Worm (Caenorhabditis elegans) whole organism, mixed stage, embryonic: ENCODE results near the gene ufd-1.

Experiments used
- M03D4.4 ChIP-seq: sonication (generic microtip); optimal IDR thresholded peaks from 2 replicates; lab custom pipeline; 2017; ENCODE audit warnings: mild to moderate bottlenecking, missing genetic modification characterization, missing compliant biosample characterization
- bed-3 ChIP-seq: fragments of 200-800 bp; sonication (Bioruptor generic); optimal IDR thresholded peaks from 3 replicates; lab custom pipeline; 2018; ENCODE audit warnings: mild to moderate bottlenecking, missing genetic modification characterization, moderate library complexity, missing compliant biosample characterization
- blmp-1 ChIP-seq: fragments of 150-350 bp; optimal IDR thresholded peaks from 2 replicates; lab custom pipeline; 2014; ENCODE audit warnings: missing biosample characterization, missing genetic modification characterization
- ceh-39 ChIP-seq: fragments of 150-350 bp; optimal IDR thresholded peaks from 2 replicates; lab custom pipeline; 2014; ENCODE audit warnings: missing biosample characterization, missing genetic modification characterization
- ceh-83 ChIP-seq: fragments of 200-800 bp; sonication (Bioruptor generic); optimal IDR thresholded peaks from 2 replicates; lab custom pipeline; 2018; ENCODE audit warnings: mild to moderate bottlenecking, missing genetic modification characterization, missing compliant biosample characterization
- ces-1 ChIP-seq: fragments of 150-350 bp; optimal IDR thresholded peaks from 2 replicates; lab custom pipeline; 2014; ENCODE audit warnings: missing biosample characterization, missing genetic modification reagents, missing genetic modification characterization
- cnd-1 ChIP-seq: fragments of 200-800 bp; sonication (Bioruptor generic); optimal IDR thresholded peaks from 2 replicates; lab custom pipeline; 2018; ENCODE audit warnings: mild to moderate bottlenecking, missing genetic modification characterization, missing compliant biosample characterization
- elt-1 ChIP-seq: sonication (generic microtip); optimal IDR thresholded peaks from 2 replicates; lab custom pipeline; 2017; ENCODE audit warnings: missing genetic modification characterization, mild to moderate bottlenecking, missing compliant biosample characterization, antibody characterized with exemption, moderate library complexity, borderline replicate concordance; ENCODE audit not compliant: insufficient read depth
- elt-3 ChIP-seq: fragments of 150-350 bp; optimal IDR thresholded peaks from 2 replicates; lab custom pipeline; 2014; ENCODE audit warnings: missing biosample characterization, missing genetic modification characterization
- flh-1 ChIP-seq: fragments of 200-800 bp; sonication (Bioruptor generic); optimal IDR thresholded peaks from 2 replicates; lab custom pipeline; 2018; ENCODE audit warnings: mild to moderate bottlenecking, missing genetic modification characterization, moderate library complexity, missing compliant biosample characterization
- ham-2 ChIP-seq: fragments of 200-800 bp; sonication (Bioruptor generic); optimal IDR thresholded peaks from 2 replicates; lab custom pipeline; 2018; ENCODE audit warnings: mild to moderate bottlenecking, missing genetic modification characterization, missing compliant biosample characterization
- hlh-1 ChIP-seq: fragments of 150-350 bp; optimal IDR thresholded peaks from 2 replicates; lab custom pipeline; 2014; ENCODE audit warnings: missing biosample characterization, missing genetic modification reagents, missing genetic modification characterization
- lin-13 ChIP-seq: fragments of 150-350 bp; optimal IDR thresholded peaks from 2 replicates; lab custom pipeline; 2014; ENCODE audit warnings: missing biosample characterization, missing genetic modification characterization
- lin-32 ChIP-seq: fragments of 200-800 bp; sonication (Bioruptor generic); optimal IDR thresholded peaks from 2 replicates; lab custom pipeline; 2018; ENCODE audit warnings: mild to moderate bottlenecking, missing genetic modification characterization, missing compliant biosample characterization
- lsy-2 ChIP-seq: fragments of 150-350 bp; optimal IDR thresholded peaks from 2 replicates; lab custom pipeline; 2014; ENCODE audit warnings: missing biosample characterization, missing genetic modification characterization
- mab-5 ChIP-seq: fragments of 150-350 bp; optimal IDR thresholded peaks from 2 replicates; lab custom pipeline; 2014; ENCODE audit warnings: missing biosample characterization, missing genetic modification characterization
- mep-1 ChIP-seq: fragments of 150-350 bp; optimal IDR thresholded peaks from 2 replicates; lab custom pipeline; 2017; ENCODE audit warnings: missing biosample characterization, missing genetic modification reagents, missing genetic modification characterization, inconsistent platforms
- nhr-12 ChIP-seq: fragments of 150-350 bp; optimal IDR thresholded peaks from 2 replicates; lab custom pipeline; 2014; ENCODE audit warnings: missing biosample characterization, missing genetic modification characterization
- nhr-2 ChIP-seq: fragments of 150-350 bp; optimal IDR thresholded peaks from 2 replicates; lab custom pipeline; 2014; ENCODE audit warnings: missing biosample characterization, missing genetic modification characterization
- nhr-237 ChIP-seq: fragments of 150-350 bp; optimal IDR thresholded peaks from 2 replicates; lab custom pipeline; 2014; ENCODE audit warnings: missing biosample characterization, missing genetic modification characterization
- nhr-28 ChIP-seq: fragments of 150-350 bp; optimal IDR thresholded peaks from 2 replicates; lab custom pipeline; 2014; ENCODE audit warnings: missing biosample characterization, missing genetic modification characterization
- nhr-76 ChIP-seq: sonication (generic microtip); optimal IDR thresholded peaks from 2 replicates; lab custom pipeline; 2017; ENCODE audit warnings: missing biosample characterization, missing genetic modification characterization
- sem-2 ChIP-seq: fragments of 200-800 bp; sonication (Bioruptor generic); optimal IDR thresholded peaks from 2 replicates; lab custom pipeline; 2018; ENCODE audit warnings: mild to moderate bottlenecking, missing genetic modification characterization, missing compliant biosample characterization
- snpc-4 ChIP-seq: fragments of 150-350 bp; optimal IDR thresholded peaks from 2 replicates; lab custom pipeline; 2014; ENCODE audit warnings: missing biosample characterization, missing genetic modification characterization
- sptf-1 ChIP-seq: sonication (generic microtip); optimal IDR thresholded peaks from 2 replicates; lab custom pipeline; 2017; ENCODE audit warnings: mild to moderate bottlenecking, missing genetic modification characterization, moderate library complexity, missing compliant biosample characterization
- tbx-8 ChIP-seq: fragments of 200-800 bp; sonication (Bioruptor generic); optimal IDR thresholded peaks from 2 replicates; lab custom pipeline; 2018; ENCODE audit warnings: mild to moderate bottlenecking, missing genetic modification characterization, moderate library complexity, missing compliant biosample characterization
- unc-120 ChIP-seq: sonication (generic microtip); optimal IDR thresholded peaks from 2 replicates; lab custom pipeline; 2017; ENCODE audit warnings: missing genetic modification characterization, missing compliant biosample characterization; ENCODE audit not compliant: poor library complexity, severe bottlenecking
- unc-62 ChIP-seq: fragments of 150-350 bp; optimal IDR thresholded peaks from 2 replicates; lab custom pipeline; 2014; ENCODE audit warnings: missing biosample characterization, missing genetic modification reagents, missing genetic modification characterization
- zip-8 ChIP-seq: fragments of 150-350 bp; optimal IDR thresholded peaks from 2 replicates; lab custom pipeline; 2014; ENCODE audit warnings: missing biosample characterization, missing genetic modification characterization
- ztf-11 ChIP-seq: fragments of 150-350 bp; optimal IDR thresholded peaks from 2 replicates; lab custom pipeline; 2014; ENCODE audit warnings: missing biosample characterization, missing genetic modification characterization

ufd-1 gene

ce11 chrIV:12307720-12308119 is 23.0 kb downstream of the ufd-1 start, which contains the start of gene oac-57:
Gene oac-57 (minus strand): TSS chrIV:12307820.
- TF ChIP-seq elt-1 (tag; lab: Kevin White, UChicago) (no peak), mep-1 (no peak), hlh-1 (tag; lab: Kevin White, UChicago) (no peak), unc-62 (no peak), bed-3 (GFP tag; lab: Kevin White, UChicago) (no peak), cnd-1 (tag; lab: Kevin White, UChicago) (no peak), unc-120 (tag; lab: Kevin White, UChicago) (no peak), nhr-28 (tag; lab: Kevin White, UChicago) (no peak)
- TF ChIP-seq, all 35 proteins: peak for 0

- no peak for TF ChIP-seq ces-1 (GFP tag; lab: Kevin White, UChicago)
- TF ChIP-seq tbx-8 (GFP tag; lab: Kevin White, UChicago): no peak
- no peak for TF ChIP-seq blmp-1 (tag; lab: Kevin White, UChicago)
- TF ChIP-seq lin-32 (GFP tag; lab: Kevin White, UChicago): no peak
- no peak for TF ChIP-seq lin-13 (tag; lab: Kevin White, UChicago)
- no peak for TF ChIP-seq flh-1 (GFP tag; lab: Kevin White, UChicago)
- no peak for TF ChIP-seq sptf-1 (tag; lab: Kevin White, UChicago)
- TF ChIP-seq ceh-39: no peak
- no peak for TF ChIP-seq zip-8 (tag; lab: Kevin White, UChicago)
- no peak for TF ChIP-seq mab-5 (tag; lab: Kevin White, UChicago)
- no peak for TF ChIP-seq sem-2 (GFP tag; lab: Kevin White, UChicago)
- TF ChIP-seq elt-1 (tag; lab: Kevin White, UChicago): no peak
- TF ChIP-seq ceh-83 (GFP tag; lab: Kevin White, UChicago): no peak
Measured at ce11 chrIV:12305956-12306355, 24.7 kb downstream of the ufd-1 start.

DNA sequence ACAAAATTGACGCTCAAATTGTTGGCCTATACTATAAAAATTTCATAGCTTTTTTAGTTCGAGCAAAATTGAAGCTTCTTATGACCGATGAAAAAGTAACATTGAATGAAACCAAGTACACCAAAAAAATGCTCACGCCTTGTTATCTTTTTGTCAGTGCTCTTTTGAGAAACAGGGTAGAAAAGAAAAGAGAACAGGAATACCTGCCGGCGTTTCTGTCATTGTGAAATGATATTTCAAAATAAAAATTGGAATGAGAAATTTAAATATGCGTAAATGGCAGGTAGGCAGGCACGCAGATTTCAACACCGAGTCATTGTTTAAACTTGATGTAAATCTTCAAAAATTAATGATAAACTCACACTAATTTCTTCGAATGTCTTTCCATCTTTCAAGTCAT is 25.9 kb downstream of the ufd-1 start:
- TF ChIP-seq snpc-4 (tag; lab: Kevin White, UChicago) (no peak), nhr-28 (tag; lab: Kevin White, UChicago) (no peak)
- TF ChIP-seq, all 35 proteins: peak for 0

ce11 chrIV:12302885-12303284 is 27.8 kb downstream of the ufd-1 start:
- TF ChIP-seq elt-1 (tag; lab: Kevin White, UChicago): no peak
- no peak for TF ChIP-seq bed-3 (GFP tag; lab: Kevin White, UChicago)
- TF ChIP-seq M03D4.4 (tag; lab: Kevin White, UChicago): no peak
- TF ChIP-seq cnd-1 (tag; lab: Kevin White, UChicago): no peak
- TF ChIP-seq nhr-12 (tag; lab: Kevin White, UChicago): no peak
- TF ChIP-seq nhr-76 (tag; lab: Kevin White, UChicago): no peak
- no peak for TF ChIP-seq nhr-2
- no peak for TF ChIP-seq unc-120 (tag; lab: Kevin White, UChicago)
- TF ChIP-seq nhr-28 (tag; lab: Kevin White, UChicago): no peak
- TF ChIP-seq ham-2 (GFP tag; lab: Kevin White, UChicago): no peak
- TF ChIP-seq elt-3 (tag; lab: Kevin White, UChicago): no peak
- no peak for TF ChIP-seq nhr-237

DNA sequence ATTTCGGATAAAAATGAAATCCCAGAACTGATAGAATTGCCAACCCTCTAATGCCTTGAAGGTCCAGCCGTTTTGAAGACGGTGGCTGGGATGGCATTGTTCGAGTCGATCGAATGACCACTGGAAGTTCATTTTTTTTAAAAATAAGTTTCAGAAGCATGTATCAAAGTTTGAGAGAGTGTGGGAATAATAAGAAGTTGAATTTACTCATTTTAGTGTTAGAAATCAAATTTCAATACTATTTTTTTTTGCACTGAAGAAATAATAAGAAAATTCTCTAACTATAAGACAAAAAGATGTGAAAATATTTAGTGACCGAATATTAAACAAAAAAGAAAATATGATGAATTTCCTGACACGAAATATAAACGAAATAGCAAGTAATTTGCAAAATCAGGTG is 29.5 kb downstream of the ufd-1 start, which contains the start of gene oac-59:
TSS of gene oac-59 (minus strand) at position 101 of the 400 bp plus-strand sequence.
- TF ChIP-seq zip-8 (tag; lab: Kevin White, UChicago) (no peak), lin-13 (tag; lab: Kevin White, UChicago) (no peak), lsy-2 (tag; lab: Kevin White, UChicago) (no peak), nhr-76 (tag; lab: Kevin White, UChicago) (no peak), ham-2 (GFP tag; lab: Kevin White, UChicago) (no peak), ceh-83 (GFP tag; lab: Kevin White, UChicago) (no peak), nhr-28 (tag; lab: Kevin White, UChicago) (no peak), ztf-11 (tag; lab: Kevin White, UChicago) (no peak)
- TF ChIP-seq, all 35 proteins: peak for 0
